Worm (Caenorhabditis elegans) whole organism, midembryonic: ENCODE measurements around the gene F53C3.11.

Experiments
- T22C8.4 ChIP-seq: fragments of 200-800 bp; sonication (Bioruptor generic); IDR thresholded peaks from 2 replicates; pipeline ENCODE4 v1.3.6; 2022; ENCODE audit warnings: missing genetic modification characterization, missing compliant biosample characterization
- cog-1 ChIP-seq: sonication (generic microtip); optimal IDR thresholded peaks from 2 replicates; lab custom pipeline; 2016; ENCODE audit warnings: missing genetic modification characterization, missing compliant biosample characterization
- flt-1 ChIP-seq: fragments of 200-800 bp; sonication (Bioruptor generic); IDR thresholded peaks from 2 replicates; pipeline ENCODE4 v1.3.6; 2022; ENCODE audit warnings: missing genetic modification characterization, missing compliant biosample characterization
- klf-2 ChIP-seq: fragments of 200-800 bp; sonication (Bioruptor generic); conservative IDR thresholded peaks from 2 replicates; pipeline ENCODE4 v1.3.6; 2022; ENCODE audit warnings: missing genetic modification reagents, missing genetic modification characterization, missing compliant biosample characterization
- med-1 ChIP-seq: sonication (generic microtip); optimal IDR thresholded peaks from 2 replicates; lab custom pipeline; 2017; ENCODE audit warnings: missing genetic modification characterization, mild to moderate bottlenecking, missing compliant biosample characterization, antibody characterized with exemption, missing genetic modification reagents; ENCODE audit not compliant: insufficient read depth
- ref-1 ChIP-seq: fragments of 200-800 bp; sonication (Bioruptor generic); conservative IDR thresholded peaks from 2 replicates; pipeline ENCODE4 v1.3.6; 2022; ENCODE audit warnings: missing genetic modification reagents, missing genetic modification characterization, missing compliant biosample characterization
- tab-1 ChIP-seq: fragments of 200-800 bp; sonication (Bioruptor generic); IDR thresholded peaks from 2 replicates; pipeline ENCODE4 v1.3.6; 2022; ENCODE audit warnings: missing genetic modification characterization, missing compliant biosample characterization
- ztf-23 ChIP-seq: fragments of 200-800 bp; sonication (Bioruptor generic); IDR thresholded peaks from 2 replicates; pipeline ENCODE4 v1.3.6; 2022; ENCODE audit warnings: missing genetic modification reagents, missing genetic modification characterization, missing compliant biosample characterization
- ztf-29 ChIP-seq: fragments of 200-800 bp; sonication (Bioruptor generic); IDR thresholded peaks from 2 replicates; pipeline ENCODE4 v1.3.6; 2022; ENCODE audit warnings: missing genetic modification reagents, missing genetic modification characterization, missing compliant biosample characterization

F53C3.11 gene

DNA sequence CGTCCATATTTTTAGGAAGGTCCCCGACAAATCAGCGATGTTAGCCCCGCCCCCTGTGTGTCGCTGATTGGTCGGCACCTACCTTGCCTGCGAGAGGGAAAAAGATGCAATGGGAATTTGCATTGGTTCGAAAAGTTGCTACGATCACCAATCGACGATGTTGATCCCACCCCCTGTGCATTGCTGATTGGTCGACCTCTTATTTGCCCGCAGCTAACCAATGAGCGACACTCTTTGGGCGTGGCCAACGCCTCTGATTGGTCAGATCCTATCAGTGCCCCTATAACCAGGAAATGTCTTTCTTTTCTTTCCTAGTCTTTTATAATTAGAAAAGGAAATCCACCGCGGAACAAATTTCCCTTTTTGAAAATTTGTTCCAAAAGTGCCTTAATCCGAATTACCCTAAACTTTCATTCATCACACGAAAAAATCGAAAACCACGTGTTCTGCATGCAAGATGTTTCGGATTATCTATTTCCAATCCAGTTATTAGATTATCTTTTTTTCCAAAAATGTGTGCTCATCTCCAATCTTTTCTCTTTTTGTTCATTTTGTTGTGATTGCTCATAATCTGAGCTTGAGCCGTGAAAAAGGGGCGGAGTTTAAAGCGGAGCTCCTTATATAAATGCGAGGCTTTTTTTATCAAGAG is 11.6 kb upstream of the F53C3.11 start:
- no peak for TF ChIP-seq klf-2 (GFP tag; lab: Robert Waterston, UW)
- no peak for TF ChIP-seq ref-1 (GFP tag; lab: Robert Waterston, UW)
- TF ChIP-seq med-1 (GFP tag; lab: Kevin White, UChicago) = no peak
- no peak for TF ChIP-seq T22C8.4 (GFP tag; lab: Robert Waterston, UW)

DNA sequence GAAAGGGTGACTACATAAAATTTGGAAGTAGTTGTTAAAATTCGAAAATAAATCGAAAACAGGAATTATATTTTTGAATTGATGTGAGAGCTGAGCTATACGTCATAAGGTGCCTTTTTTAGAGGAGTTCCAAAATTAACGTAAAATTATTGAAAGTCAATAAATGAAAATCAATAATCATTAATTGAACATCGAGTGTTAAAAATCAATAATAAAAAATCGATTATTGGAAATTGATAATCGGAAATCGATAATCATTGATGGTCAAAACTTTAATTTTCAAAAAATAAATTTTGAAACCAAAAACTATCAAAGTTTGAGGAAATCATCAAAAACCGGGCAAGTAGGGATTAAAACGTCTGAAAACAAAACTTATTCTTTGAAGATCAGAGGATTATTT is 7.2 kb upstream of the F53C3.11 start:
- TF ChIP-seq klf-2 (GFP tag; lab: Robert Waterston, UW) (no peak), T22C8.4 (GFP tag; lab: Robert Waterston, UW) (peak; percentile 33; the same call in 1 of the 2 replicates), med-1 (GFP tag; lab: Kevin White, UChicago) (no peak), ztf-29 (GFP tag; lab: Robert Waterston, UW) (no peak), ref-1 (GFP tag; lab: Robert Waterston, UW) (no peak)

DNA sequence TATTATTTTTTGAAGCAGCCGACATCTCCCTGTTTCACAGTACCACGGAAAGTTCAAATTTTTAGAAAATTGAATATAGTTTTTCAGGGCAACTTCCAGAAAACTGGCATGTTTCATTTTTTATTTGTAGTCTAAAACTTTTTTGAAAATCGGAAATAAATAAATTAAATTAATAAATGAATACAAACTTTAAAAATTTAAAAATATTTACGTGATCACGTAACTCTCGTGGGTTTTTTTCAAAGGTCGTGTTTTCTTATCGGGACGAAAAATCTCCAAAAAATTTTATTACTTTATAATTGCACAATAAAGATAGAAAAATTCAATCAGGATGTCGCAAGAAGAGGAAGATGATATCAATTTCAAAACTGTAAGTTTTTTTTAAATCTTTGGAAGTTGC is 5.2 kb upstream of the F53C3.11 start, which contains the start of gene F53C3.1:
Gene F53C3.1, plus strand, starts transcription at position 301 of the 400 bp plus-strand sequence.
- TF ChIP-seq med-1 (GFP tag; lab: Kevin White, UChicago) = no peak
- no peak for TF ChIP-seq ztf-29 (GFP tag; lab: Robert Waterston, UW)
- TF ChIP-seq tab-1 = no peak
- no peak for TF ChIP-seq flt-1 (GFP tag; lab: Robert Waterston, UW)
- TF ChIP-seq T22C8.4 (GFP tag; lab: Robert Waterston, UW) = no peak
- no peak for TF ChIP-seq ref-1 (GFP tag; lab: Robert Waterston, UW)
- no peak for TF ChIP-seq cog-1 (tag; lab: Kevin White, UChicago)
- no peak for TF ChIP-seq klf-2 (GFP tag; lab: Robert Waterston, UW)
- no peak for TF ChIP-seq ztf-23 (GFP tag; lab: Robert Waterston, UW)

DNA sequence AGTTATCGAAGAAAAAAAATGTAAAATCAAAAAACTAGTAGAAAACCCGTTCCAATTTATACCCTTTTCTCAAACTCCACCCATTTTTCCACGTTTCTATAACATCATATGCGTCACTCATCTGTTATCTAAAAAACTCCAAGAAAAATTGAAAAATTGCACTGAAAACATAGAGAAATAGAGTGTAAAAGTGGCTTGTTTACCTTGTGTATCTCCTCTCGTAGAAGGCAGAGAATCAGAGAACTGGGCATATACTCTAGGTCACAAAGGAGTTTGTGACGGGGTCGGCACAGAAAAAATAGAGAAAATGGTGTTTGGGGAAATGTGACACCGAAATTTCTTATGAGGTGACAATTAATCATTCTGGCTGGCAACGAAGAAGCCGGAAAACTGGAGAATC is 4.8 kb upstream of the F53C3.11 start:
- TF ChIP-seq med-1 (GFP tag; lab: Kevin White, UChicago) = no peak
- TF ChIP-seq tab-1 = no peak
- TF ChIP-seq ztf-23 (GFP tag; lab: Robert Waterston, UW) = no peak
- no peak for TF ChIP-seq klf-2 (GFP tag; lab: Robert Waterston, UW)

DNA sequence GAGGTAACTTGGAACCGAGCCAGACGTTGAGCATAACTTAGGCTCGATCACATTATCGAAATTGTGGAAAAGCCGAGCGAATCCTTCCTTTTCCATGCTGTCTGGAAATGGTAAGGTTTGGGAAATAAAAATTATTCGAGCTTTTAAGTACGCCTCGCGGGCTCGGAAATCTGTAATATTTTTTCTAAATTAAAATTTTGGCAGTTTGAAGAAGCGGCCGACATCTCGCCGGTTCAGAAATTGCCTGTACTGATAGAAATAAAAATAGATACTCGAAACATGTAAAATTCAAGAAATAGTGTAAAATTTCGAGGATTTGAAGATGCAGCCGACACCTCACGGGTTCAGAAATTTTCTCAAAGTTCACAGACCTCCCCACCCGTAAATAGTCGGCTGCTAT is 4.2 kb upstream of the F53C3.11 start, which contains the start of gene bcmo-2:
Gene bcmo-2, minus strand, starts transcription at position 101 of the 400 bp plus-strand sequence.
- TF ChIP-seq ztf-23 (GFP tag; lab: Robert Waterston, UW) (no peak), med-1 (GFP tag; lab: Kevin White, UChicago) (no peak), klf-2 (GFP tag; lab: Robert Waterston, UW) (no peak), ztf-29 (GFP tag; lab: Robert Waterston, UW) (no peak), flt-1 (GFP tag; lab: Robert Waterston, UW) (no peak), cog-1 (tag; lab: Kevin White, UChicago) (no peak), ref-1 (GFP tag; lab: Robert Waterston, UW) (no peak), tab-1 (no peak), T22C8.4 (GFP tag; lab: Robert Waterston, UW) (no peak)

DNA sequence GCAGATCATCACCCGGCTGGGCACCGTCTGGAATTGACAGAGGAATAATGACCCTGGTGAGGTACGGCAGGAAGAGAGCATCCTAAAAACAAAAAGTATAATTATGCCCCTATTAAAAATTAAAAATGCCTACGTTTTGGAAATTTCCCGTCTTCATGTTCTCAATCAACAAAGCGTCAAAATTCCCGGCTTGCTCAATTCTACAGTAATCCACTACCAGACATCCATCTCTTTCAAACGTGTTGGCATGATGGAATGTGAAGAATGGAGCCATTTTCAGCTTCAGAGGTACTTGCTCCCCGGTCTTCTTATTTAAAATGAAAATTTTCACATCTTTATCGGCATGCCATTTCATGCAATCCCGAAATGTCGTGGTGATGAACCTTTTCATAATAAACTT is 2.8 kb upstream of the F53C3.11 start:
- TF ChIP-seq ztf-29 (GFP tag; lab: Robert Waterston, UW) (no peak), ref-1 (GFP tag; lab: Robert Waterston, UW) (no peak), flt-1 (GFP tag; lab: Robert Waterston, UW) (no peak), ztf-23 (GFP tag; lab: Robert Waterston, UW) (no peak), tab-1 (no peak), T22C8.4 (GFP tag; lab: Robert Waterston, UW) (no peak), med-1 (GFP tag; lab: Kevin White, UChicago) (no peak), klf-2 (GFP tag; lab: Robert Waterston, UW) (no peak), cog-1 (tag; lab: Kevin White, UChicago) (no peak)

DNA sequence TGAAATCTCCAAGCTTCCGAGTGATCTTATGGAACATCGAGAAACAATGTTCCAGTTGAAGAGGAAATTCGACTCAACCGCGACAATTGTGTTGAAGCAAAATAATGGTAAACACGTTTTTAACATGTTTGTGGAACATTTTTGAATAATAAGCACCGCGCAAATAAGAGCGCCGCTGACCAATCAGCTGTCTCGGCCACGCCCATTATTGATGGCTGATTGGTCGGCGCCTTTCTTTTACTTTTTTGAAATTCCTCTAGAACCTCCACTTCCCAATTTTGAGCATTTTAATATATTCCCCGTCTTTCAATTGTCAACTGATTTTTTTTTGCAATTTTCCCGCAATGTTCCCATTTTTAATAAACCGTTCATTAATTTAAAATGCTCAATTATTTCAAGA is 1.6 kb upstream of the F53C3.11 start:
- TF ChIP-seq med-1 (GFP tag; lab: Kevin White, UChicago) (no peak), flt-1 (GFP tag; lab: Robert Waterston, UW) (no peak), klf-2 (GFP tag; lab: Robert Waterston, UW) (no peak), ztf-29 (GFP tag; lab: Robert Waterston, UW) (no peak), tab-1 (no peak)

DNA sequence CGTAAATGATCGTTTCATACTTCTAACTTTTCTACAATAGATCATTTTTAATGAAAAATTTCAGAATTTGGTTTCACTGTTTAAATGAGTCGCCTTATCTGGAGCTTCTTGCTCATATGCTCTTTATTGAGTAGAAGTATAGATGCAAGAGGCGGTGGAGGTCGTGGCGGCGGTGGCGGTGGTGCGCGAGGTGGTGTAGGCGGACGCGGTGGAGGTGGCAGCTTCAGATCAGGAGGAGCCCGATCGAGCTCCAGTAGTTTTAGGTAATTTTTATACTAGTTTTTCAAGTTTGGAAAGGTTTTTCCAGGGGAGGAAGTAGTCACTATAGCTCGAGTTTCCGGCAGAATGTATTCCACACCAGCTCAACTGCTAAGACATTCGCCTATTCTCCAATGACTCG is 3.7 kb downstream of the F53C3.11 start, which contains the start of gene F53C3.3:
Gene F53C3.3, plus strand, starts transcription at position 59 of the 400 bp plus-strand sequence.
- no peak for TF ChIP-seq klf-2 (GFP tag; lab: Robert Waterston, UW)
- no peak for TF ChIP-seq ref-1 (GFP tag; lab: Robert Waterston, UW)
- no peak for TF ChIP-seq tab-1

DNA sequence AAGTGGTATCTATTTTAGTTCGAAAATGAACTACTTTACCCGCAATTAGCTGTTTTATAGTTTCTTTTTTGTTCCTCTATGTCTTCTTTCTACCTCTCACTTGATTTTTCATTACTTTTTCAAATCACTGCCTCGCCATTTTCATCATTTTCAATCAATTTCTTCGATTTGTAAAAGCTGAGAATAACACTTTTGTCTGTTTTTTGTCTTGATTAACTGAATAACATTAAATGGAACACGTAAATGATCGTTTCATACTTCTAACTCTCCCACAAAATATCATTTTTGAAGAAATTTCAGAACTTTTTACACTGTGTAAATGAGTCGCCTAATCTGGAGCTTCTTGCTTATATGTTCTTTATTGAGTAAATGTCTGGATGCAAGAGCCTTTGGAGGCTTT is 5.4 kb downstream of the F53C3.11 start, which contains the start of gene F53C3.4:
Gene F53C3.4, plus strand, starts transcription at position 301 of the 400 bp plus-strand sequence.
- TF ChIP-seq ztf-23 (GFP tag; lab: Robert Waterston, UW) = no peak
- no peak for TF ChIP-seq ztf-29 (GFP tag; lab: Robert Waterston, UW)
- no peak for TF ChIP-seq flt-1 (GFP tag; lab: Robert Waterston, UW)
- TF ChIP-seq cog-1 (tag; lab: Kevin White, UChicago) = no peak
- no peak for TF ChIP-seq ref-1 (GFP tag; lab: Robert Waterston, UW)
- no peak for TF ChIP-seq klf-2 (GFP tag; lab: Robert Waterston, UW)
- no peak for TF ChIP-seq med-1 (GFP tag; lab: Kevin White, UChicago)
- TF ChIP-seq tab-1 = no peak
- TF ChIP-seq T22C8.4 (GFP tag; lab: Robert Waterston, UW) = no peak
